Fruit fly (Drosophila melanogaster): ENCODE data around the gene TTLL1A.
A peak's percentile ranks its signal among the peaks of the same experiment; 100 is the strongest.

The TTLL1A gene

DNA sequence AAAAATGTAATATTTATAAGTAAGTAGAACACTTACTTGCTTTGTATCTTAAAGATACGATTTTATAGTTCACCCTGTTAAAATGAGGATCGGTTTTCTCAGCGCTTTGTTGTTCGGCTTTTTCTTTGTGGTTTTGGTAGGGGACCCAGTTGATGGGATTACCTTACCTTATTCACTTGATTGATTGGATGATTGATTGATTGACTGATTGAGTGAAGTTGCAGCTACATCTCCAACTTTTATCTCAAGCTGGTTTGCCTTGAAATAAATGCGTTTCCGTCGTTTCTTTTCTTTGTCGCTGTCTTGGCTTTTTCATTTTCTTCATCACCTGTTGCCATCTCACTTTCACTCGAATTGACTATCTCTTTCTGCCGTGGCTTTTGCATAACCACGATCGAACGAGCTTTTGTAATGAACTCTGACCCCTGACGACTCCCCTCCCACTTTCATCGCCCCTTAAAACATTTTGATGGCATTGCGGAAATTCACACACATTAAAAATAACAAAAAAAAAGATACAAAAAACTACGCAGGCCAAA is 29.6 kb downstream of the TTLL1A start:
- TF ChIP-seq Ets96B (tag; optimal IDR thresholded peaks at IDR 0.05) (no peak), Sox15 (GFP tag; optimal IDR thresholded peaks at IDR 0.05) (no peak), Sox102F (GFP tag; optimal IDR thresholded peaks at IDR 0.05) (no peak), vri (GFP tag; optimal IDR thresholded peaks at IDR 0.05) (no peak), Blimp-1 (GFP tag; optimal IDR thresholded peaks at IDR 0.05) (peak; percentile 5), OdsH (GFP tag; optimal IDR thresholded peaks at IDR 0.05) (no peak), Eip78C (GFP tag) (peak; percentile 31), CG32006 (GFP tag; optimal IDR thresholded peaks at IDR 0.05) (no peak), CG6854 (GFP tag; optimal IDR thresholded peaks at IDR 0.05) (no peak), CG3032 (tag; optimal IDR thresholded peaks at IDR 0.05) (no peak), CG16779 (tag; optimal IDR thresholded peaks at IDR 0.05) (no peak), svp (GFP tag) (peak; percentile 9), esn (GFP tag; optimal IDR thresholded peaks at IDR 0.05) (no peak)

DNA sequence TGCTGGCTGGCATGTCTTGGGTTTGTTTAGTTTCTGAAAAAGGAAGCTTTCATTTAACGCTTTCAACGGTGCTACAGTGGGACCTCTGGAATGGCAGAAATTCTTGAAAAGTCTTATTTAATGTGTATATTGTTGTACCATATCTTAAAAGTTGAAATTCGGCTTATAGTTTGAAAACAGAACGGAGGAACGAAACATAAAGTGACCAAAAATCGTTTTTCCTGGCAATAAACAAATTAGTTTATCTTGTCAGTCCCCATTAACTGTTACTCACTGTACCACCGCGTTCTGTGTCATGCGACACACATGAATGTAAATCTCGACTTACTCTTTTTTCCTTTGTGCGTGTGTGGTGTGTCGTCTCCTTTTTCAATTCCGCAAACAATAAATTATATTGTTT is 30.3 kb downstream of the TTLL1A start:
- TF ChIP-seq cyc (GFP tag; optimal IDR thresholded peaks at IDR 0.05) (peak; percentile 69), Eip93F (GFP tag; optimal IDR thresholded peaks at IDR 0.05) (no peak), Hr38 (GFP tag; optimal IDR thresholded peaks at IDR 0.05) (no peak), OdsH (GFP tag; optimal IDR thresholded peaks at IDR 0.05) (peak; percentile 17), Eip78C (GFP tag) (peak; percentile 76), CG16779 (tag; optimal IDR thresholded peaks at IDR 0.05) (no peak), CG15336 (GFP tag; IDR thresholded peaks at IDR 0.05) (no peak), CG31627 (GFP tag; optimal IDR thresholded peaks at IDR 0.05) (peak; percentile 70), CG3032 (tag; optimal IDR thresholded peaks at IDR 0.05) (no peak), Smox (GFP tag; optimal IDR thresholded peaks at IDR 0.05) (peak; percentile 64), CG6163 (GFP tag; IDR thresholded peaks at IDR 0.05) (peak; percentile 11; the same call in 1 of the 3 replicates), Ets21C (GFP tag; optimal IDR thresholded peaks at IDR 0.05) (peak; percentile 46), spab (GFP tag; optimal IDR thresholded peaks at IDR 0.05) (peak; percentile 1), pdm3 (GFP tag; optimal IDR thresholded peaks at IDR 0.05) (peak; percentile 44), dsx (GFP tag; optimal IDR thresholded peaks at IDR 0.05; ENCODE audit: poor library complexity, severe bottlenecking) (no peak), CG6854 (GFP tag; optimal IDR thresholded peaks at IDR 0.05) (no peak), fd85E (GFP tag; optimal IDR thresholded peaks at IDR 0.05) (no peak), Sox102F (GFP tag; optimal IDR thresholded peaks at IDR 0.05) (peak; percentile 60), CG11294 (GFP tag; IDR thresholded peaks at IDR 0.05) (no peak), CG8319 (GFP tag; optimal IDR thresholded peaks at IDR 0.05) (no peak), fd59A (GFP tag; optimal IDR thresholded peaks at IDR 0.05) (no peak), CG8119 (GFP tag; IDR thresholded peaks at IDR 0.05) (no peak), Hr4 (GFP tag; optimal IDR thresholded peaks at IDR 0.05) (no peak), vri (GFP tag; optimal IDR thresholded peaks at IDR 0.05) (no peak), CG1621 (tag; optimal IDR thresholded peaks at IDR 0.05) (no peak), CG10631 (GFP tag; optimal IDR thresholded peaks at IDR 0.05) (peak; percentile 28), CG6276 (GFP tag; optimal IDR thresholded peaks at IDR 0.05) (no peak), net (GFP tag; optimal IDR thresholded peaks at IDR 0.05) (peak; percentile 11), CG9139 (GFP tag; optimal IDR thresholded peaks at IDR 0.05) (peak; percentile 24), Met (GFP tag; optimal IDR thresholded peaks at IDR 0.05) (peak; percentile 69), Eip75B (GFP tag; optimal IDR thresholded peaks at IDR 0.05) (peak; percentile 37), CG6808 (GFP tag; optimal IDR thresholded peaks at IDR 0.05) (peak; percentile 33), CG7368 (GFP tag; optimal IDR thresholded peaks at IDR 0.05) (no peak), dac (GFP tag; optimal IDR thresholded peaks at IDR 0.05) (no peak), fkh (GFP tag; optimal IDR thresholded peaks at IDR 0.05) (no peak), lz (GFP tag; optimal IDR thresholded peaks at IDR 0.05) (peak; percentile 62), Ets96B (tag; optimal IDR thresholded peaks at IDR 0.05) (no peak), CG11902 (GFP tag; optimal IDR thresholded peaks at IDR 0.05) (peak; percentile 5), CG32006 (GFP tag; optimal IDR thresholded peaks at IDR 0.05) (no peak), Blimp-1 (GFP tag; optimal IDR thresholded peaks at IDR 0.05) (peak; percentile 0), eg (GFP tag; IDR thresholded peaks at IDR 0.05) (no peak), svp (GFP tag) (peak; percentile 81), Hr39 (GFP tag; optimal IDR thresholded peaks at IDR 0.05) (peak; percentile 75), ss (GFP tag; optimal IDR thresholded peaks at IDR 0.05) (peak in 1 of 2 experiments; percentile 27), CG10669 (GFP tag; optimal IDR thresholded peaks at IDR 0.05) (no peak), esn (GFP tag; optimal IDR thresholded peaks at IDR 0.05) (peak; percentile 68), Lpt (GFP tag; optimal IDR thresholded peaks at IDR 0.05) (no peak)

Measured in whole organism, prepupa.